Fruit fly (Drosophila melanogaster) whole organism, embryonic: Measurements from ENCODE around the gene CG42554.
A peak's percentile ranks its signal among the peaks of the same experiment; 100 is the strongest.

Experiments used
- Atf6 ChIP-seq: fragments of 200-800 bp; sonication (Bioruptor generic); IDR thresholded peaks from 2 replicates; pipeline ENCODE4 v1.3.6; 2022; ENCODE audit warnings: missing biosample characterization, missing genetic modification characterization
- CG10654 ChIP-seq: fragments of 200-800 bp; sonication (Bioruptor generic); optimal IDR thresholded peaks from 2 replicates; lab custom pipeline; 2016; ENCODE audit warnings: missing biosample characterization, missing genetic modification characterization
- CG11504 ChIP-seq: fragments of 200-800 bp; sonication (Bioruptor generic); optimal IDR thresholded peaks from 3 replicates; lab custom pipeline; 2019; ENCODE audit warnings: missing biosample characterization, mild to moderate bottlenecking, missing genetic modification characterization, moderate library complexity
- CG11696 ChIP-seq: fragments of 200-800 bp; sonication (Bioruptor generic); IDR thresholded peaks from 2 replicates; pipeline ENCODE4 v1.3.6; 2022; ENCODE audit warnings: missing biosample characterization, missing genetic modification characterization
- CG11723 ChIP-seq: fragments of 200-800 bp; sonication (Bioruptor generic); optimal IDR thresholded peaks from 2 replicates; lab custom pipeline; 2017; ENCODE audit warnings: missing biosample characterization, mild to moderate bottlenecking, missing genetic modification characterization
- CG13775 ChIP-seq: fragments of 200-800 bp; sonication (Bioruptor generic); optimal IDR thresholded peaks from 3 replicates; lab custom pipeline; 2017; ENCODE audit warnings: missing biosample characterization, mild to moderate bottlenecking, missing genetic modification characterization
- CG14441 ChIP-seq: fragments of 200-800 bp; sonication (Bioruptor generic); IDR thresholded peaks from 2 replicates; pipeline ENCODE4 v1.3.6; 2022; ENCODE audit warnings: missing biosample characterization, missing genetic modification characterization
- CG17912 ChIP-seq: fragments of 200-800 bp; sonication (Bioruptor generic); optimal IDR thresholded peaks from 2 replicates; lab custom pipeline; 2018; ENCODE audit warnings: missing biosample characterization, mild to moderate bottlenecking, missing genetic modification characterization
- CG18599 ChIP-seq: fragments of 200-800 bp; sonication (Bioruptor generic); optimal IDR thresholded peaks from 3 replicates; lab custom pipeline; 2017; ENCODE audit warnings: missing biosample characterization, missing genetic modification characterization, mild to moderate bottlenecking, moderate library complexity, missing genetic modification reagents
- CG18619 ChIP-seq: fragments of 200-800 bp; sonication (Bioruptor generic); optimal IDR thresholded peaks from 3 replicates; lab custom pipeline; 2017; ENCODE audit warnings: missing biosample characterization, mild to moderate bottlenecking, missing genetic modification characterization
- CG18764 ChIP-seq: fragments of 200-800 bp; sonication (Bioruptor generic); optimal IDR thresholded peaks from 3 replicates; lab custom pipeline; 2016; ENCODE audit warnings: missing biosample characterization, missing genetic modification characterization
- CG2678 ChIP-seq: fragments of 200-800 bp; sonication (Bioruptor generic); optimal IDR thresholded peaks from 3 replicates; lab custom pipeline; 2019; ENCODE audit warnings: missing biosample characterization, mild to moderate bottlenecking, missing genetic modification characterization, moderate library complexity
- CG31388 ChIP-seq: fragments of 200-800 bp; sonication (Bioruptor generic); optimal IDR thresholded peaks from 2 replicates; lab custom pipeline; 2016; ENCODE audit warnings: missing biosample characterization, missing genetic modification characterization
- CG32767 ChIP-seq: fragments of 200-800 bp; sonication (Bioruptor generic); IDR thresholded peaks from 2 replicates; pipeline ENCODE4 v1.3.6; 2022; ENCODE audit warnings: missing biosample characterization, missing genetic modification characterization
- CG32772 ChIP-seq: fragments of 200-800 bp; sonication (Bioruptor generic); IDR thresholded peaks from 2 replicates; pipeline ENCODE4 v1.3.6; 2022; ENCODE audit warnings: missing biosample characterization, missing genetic modification characterization
- CG3995 ChIP-seq: fragments of 200-800 bp; sonication (Bioruptor generic); optimal IDR thresholded peaks from 3 replicates; lab custom pipeline; 2016; ENCODE audit warnings: missing biosample characterization, missing genetic modification characterization
- CG6683 ChIP-seq: fragments of 200-800 bp; sonication (Bioruptor generic); optimal IDR thresholded peaks from 2 replicates; lab custom pipeline; 2017; ENCODE audit warnings: missing biosample characterization, mild to moderate bottlenecking, missing genetic modification characterization, missing genetic modification reagents
- CG7556 ChIP-seq: fragments of 200-800 bp; sonication (Bioruptor generic); optimal IDR thresholded peaks from 2 replicates; lab custom pipeline; 2017; ENCODE audit warnings: missing biosample characterization, mild to moderate bottlenecking, missing genetic modification characterization
- CG7745 ChIP-seq: fragments of 200-800 bp; sonication (Bioruptor generic); optimal IDR thresholded peaks from 2 replicates; lab custom pipeline; 2018; ENCODE audit warnings: missing biosample characterization, mild to moderate bottlenecking, missing genetic modification characterization, moderate library complexity
- CG8944 ChIP-seq: fragments of 200-800 bp; sonication (Bioruptor generic); optimal IDR thresholded peaks from 3 replicates; lab custom pipeline; 2016; ENCODE audit warnings: missing biosample characterization, missing genetic modification characterization
- CkIIα-i1 ChIP-seq: fragments of 200-800 bp; sonication (Bioruptor generic); IDR thresholded peaks from 2 replicates; pipeline ENCODE4 v1.3.6; 2022; ENCODE audit warnings: missing biosample characterization, missing genetic modification characterization
- CoRest ChIP-seq: fragments of 200-800 bp; sonication (Bioruptor generic); optimal IDR thresholded peaks from 3 replicates; lab custom pipeline; 2018; ENCODE audit warnings: missing biosample characterization, mild to moderate bottlenecking, missing genetic modification characterization, moderate library complexity
- Dbx ChIP-seq: fragments of 200-800 bp; sonication (Bioruptor generic); IDR thresholded peaks from 3 replicates; pipeline ENCODE4 v1.3.6; 2022; ENCODE audit warnings: missing biosample characterization, missing genetic modification characterization
- Deaf1 ChIP-seq: fragments of 200-800 bp; optimal IDR thresholded peaks from 3 replicates; lab custom pipeline; 2019; ENCODE audit warnings: missing biosample characterization, mild to moderate bottlenecking, missing genetic modification characterization, moderate library complexity
- Gsc ChIP-seq: fragments of 200-800 bp; sonication (Bioruptor generic); IDR thresholded peaks from 2 replicates; pipeline ENCODE4 v1.3.6; 2022; ENCODE audit warnings: missing biosample characterization, missing genetic modification characterization
- H2.0 ChIP-seq: fragments of 200-800 bp; sonication (Bioruptor generic); IDR thresholded peaks from 2 replicates; pipeline ENCODE4 v1.3.6; 2022; ENCODE audit warnings: missing biosample characterization, missing genetic modification characterization
- Hsf ChIP-seq: fragments of 200-800 bp; sonication (Bioruptor generic); optimal IDR thresholded peaks from 3 replicates; lab custom pipeline; 2016; ENCODE audit warnings: missing biosample characterization, missing genetic modification characterization
- Nf-YC ChIP-seq: fragments of 200-800 bp; optimal IDR thresholded peaks from 3 replicates; lab custom pipeline; 2019; ENCODE audit warnings: missing biosample characterization, mild to moderate bottlenecking, missing genetic modification characterization, moderate library complexity
- Sin3A ChIP-seq: fragments of >200 bp; optimal IDR thresholded peaks from 2 replicates; lab custom pipeline; 2018
- Six4 ChIP-seq: fragments of 200-800 bp; sonication (Bioruptor generic); optimal IDR thresholded peaks from 2 replicates; lab custom pipeline; 2016; ENCODE audit warnings: missing biosample characterization, missing genetic modification characterization
- TFAM ChIP-seq: fragments of 200-800 bp; sonication (Bioruptor generic); optimal IDR thresholded peaks from 2 replicates; lab custom pipeline; 2017; ENCODE audit warnings: missing biosample characterization, missing genetic modification characterization, inconsistent platforms
- Xrp1 ChIP-seq: fragments of 200-800 bp; sonication (Bioruptor generic); IDR thresholded peaks from 2 replicates; pipeline ENCODE4 v1.3.6; 2022; ENCODE audit warnings: missing biosample characterization, missing genetic modification characterization
- YL-1 ChIP-seq: fragments of 200-800 bp; sonication (Bioruptor generic); optimal IDR thresholded peaks from 3 replicates; lab custom pipeline; 2017; ENCODE audit warnings: missing biosample characterization, mild to moderate bottlenecking, missing genetic modification characterization
- ara ChIP-seq: fragments of 200-800 bp; sonication (Bioruptor generic); IDR thresholded peaks from 2 replicates; pipeline ENCODE4 v1.3.6; 2022; ENCODE audit warnings: missing biosample characterization, missing genetic modification characterization
- ato ChIP-seq: fragments of 200-800 bp; sonication (Bioruptor generic); IDR thresholded peaks from 2 replicates; pipeline ENCODE4 v1.3.6; 2022; ENCODE audit warnings: missing biosample characterization, missing genetic modification characterization; ENCODE audit not compliant: partially characterized antibody
- corto ChIP-seq: fragments of 200-800 bp; sonication (Bioruptor generic); optimal IDR thresholded peaks from 2 replicates; lab custom pipeline; 2016; ENCODE audit warnings: missing biosample characterization, mild to moderate bottlenecking, missing genetic modification characterization, moderate library complexity
- dmrt11E ChIP-seq: fragments of 200-800 bp; sonication (Bioruptor generic); optimal IDR thresholded peaks from 3 replicates; lab custom pipeline; 2018; ENCODE audit warnings: missing biosample characterization, mild to moderate bottlenecking, missing genetic modification characterization, moderate library complexity
- grn ChIP-seq: fragments of 200-800 bp; sonication (Bioruptor generic); optimal IDR thresholded peaks from 3 replicates; lab custom pipeline; 2017; ENCODE audit warnings: missing biosample characterization, missing genetic modification characterization
- gsb-n ChIP-seq: fragments of 200-800 bp; sonication (Bioruptor generic); optimal IDR thresholded peaks from 3 replicates; lab custom pipeline; 2018; ENCODE audit warnings: missing biosample characterization, mild to moderate bottlenecking, missing genetic modification characterization
- insv ChIP-seq, 2 experiments: fragments of 200-800 bp; sonication (Bioruptor generic); optimal IDR thresholded peaks; 3 replicates each; lab custom pipeline; 2016 to 2018; ENCODE audit warnings: missing biosample characterization in 2 of 2, missing genetic modification characterization in 2 of 2
- klu ChIP-seq: fragments of 200-800 bp; sonication (Bioruptor generic); IDR thresholded peaks from 2 replicates; pipeline ENCODE4 v1.3.6; 2022; ENCODE audit warnings: missing biosample characterization, missing genetic modification characterization
- nmo ChIP-seq: fragments of 200-800 bp; sonication (Bioruptor generic); optimal IDR thresholded peaks from 2 replicates; lab custom pipeline; 2018; ENCODE audit warnings: missing biosample characterization, mild to moderate bottlenecking, missing genetic modification characterization, moderate library complexity
- pho ChIP-seq: fragments of 200-800 bp; sonication (Bioruptor generic); optimal IDR thresholded peaks from 2 replicates; lab custom pipeline; 2016; ENCODE audit warnings: missing biosample characterization, missing genetic modification characterization
- pnt ChIP-seq: fragments of 200-800 bp; sonication (Bioruptor generic); optimal IDR thresholded peaks from 3 replicates; lab custom pipeline; 2016; ENCODE audit warnings: missing biosample characterization, missing genetic modification characterization
- pum ChIP-seq: fragments of 200-800 bp; sonication (Bioruptor generic); optimal IDR thresholded peaks from 2 replicates; lab custom pipeline; 2016; ENCODE audit warnings: missing biosample characterization, missing genetic modification characterization
- sens ChIP-seq: fragments of 200-800 bp; sonication (Bioruptor generic); peaks from one replicate; lab custom pipeline; 2016; ENCODE audit warnings: missing biosample characterization, missing genetic modification characterization
- sug ChIP-seq: fragments of 200-800 bp; optimal IDR thresholded peaks from 2 replicates; lab custom pipeline; 2019; ENCODE audit warnings: missing biosample characterization, mild to moderate bottlenecking, missing genetic modification characterization, moderate library complexity
- tgo ChIP-seq: fragments of 200-800 bp; sonication (Bioruptor generic); IDR thresholded peaks from 3 replicates; pipeline ENCODE4 v1.3.6; 2022; ENCODE audit warnings: missing biosample characterization, missing genetic modification characterization
- tup ChIP-seq: fragments of 200-800 bp; sonication (Bioruptor generic); optimal IDR thresholded peaks from 2 replicates; lab custom pipeline; 2016; ENCODE audit warnings: missing biosample characterization, mild to moderate bottlenecking, missing genetic modification characterization, moderate library complexity
- vnd ChIP-seq: fragments of 200-800 bp; sonication (Bioruptor generic); IDR thresholded peaks from 3 replicates; pipeline ENCODE4 v1.3.6; 2022; ENCODE audit warnings: missing biosample characterization, missing genetic modification characterization; ENCODE audit not compliant: partially characterized antibody
- z ChIP-seq: fragments of 200-800 bp; sonication (Bioruptor generic); IDR thresholded peaks from 3 replicates; pipeline ENCODE4 v1.3.6; 2022; ENCODE audit warnings: missing biosample characterization, missing genetic modification characterization
- zen ChIP-seq: fragments of 200-800 bp; sonication (Bioruptor generic); optimal IDR thresholded peaks from 3 replicates; lab custom pipeline; 2018; ENCODE audit warnings: missing biosample characterization, mild to moderate bottlenecking, missing genetic modification characterization, moderate library complexity

The CG42554 gene

dm6 chr3L:810038-810644, 25.3 kb upstream of the CG42554 start (continued):
- no peak for TF ChIP-seq Six4 (GFP tag; lab: Kevin White, UChicago)
- TF ChIP-seq CG31388 (GFP tag; lab: Kevin White, UChicago): no peak
- no peak for TF ChIP-seq YL-1 (GFP tag; lab: Kevin White, UChicago)
- no peak for TF ChIP-seq CG10654
- no peak for TF ChIP-seq Atf6 (GFP tag; lab: Robert Waterston, UW)
- no peak for TF ChIP-seq z (GFP tag; lab: Robert Waterston, UW)
- TF ChIP-seq CG18619 (GFP tag; lab: Kevin White, UChicago): no peak
- no peak for TF ChIP-seq grn (GFP tag; lab: Kevin White, UChicago)
- no peak for TF ChIP-seq CG7745
- no peak for TF ChIP-seq TFAM (GFP tag; lab: Kevin White, UChicago)
- no peak for TF ChIP-seq pnt (GFP tag; lab: Kevin White, UChicago)
- TF ChIP-seq pho (GFP tag; lab: Kevin White, UChicago): no peak
- TF ChIP-seq H2.0 (GFP tag; lab: Robert Waterston, UW): no peak
- TF ChIP-seq CoRest: no peak
- TF ChIP-seq ato (GFP tag; lab: Robert Waterston, UW): no peak
- TF ChIP-seq CG14441 (GFP tag; lab: Robert Waterston, UW): no peak
- TF ChIP-seq CG17912 (GFP tag; lab: Kevin White, UChicago): no peak
- peak; percentile 85 for TF ChIP-seq sens (GFP tag; lab: Kevin White, UChicago)
- TF ChIP-seq CG13775: no peak
- TF ChIP-seq nmo (GFP tag; lab: Kevin White, UChicago): peak; percentile 20
- TF ChIP-seq corto (GFP tag; lab: Kevin White, UChicago): no peak
- TF ChIP-seq CG2678: peak; percentile 2
- no peak for TF ChIP-seq CG3995 (GFP tag; lab: Kevin White, UChicago)
- no peak for TF ChIP-seq vnd (GFP tag; lab: Robert Waterston, UW)
- TF ChIP-seq insv (GFP tag; optimal IDR thresholded peaks at IDR 0.05; lab: Kevin White, UChicago): no peak
- peak; percentile 30 for TF ChIP-seq CG18599
- TF ChIP-seq dmrt11E (tag; lab: Kevin White, UChicago): peak; percentile 27
- peak; percentile 14 for TF ChIP-seq CG7556
- no peak for TF ChIP-seq tup
- TF ChIP-seq CkIIα-i1 (GFP tag; lab: Robert Waterston, UW): no peak
- TF ChIP-seq Hsf (GFP tag; lab: Kevin White, UChicago): no peak
- TF ChIP-seq CG11723 (GFP tag; lab: Kevin White, UChicago): no peak
- TF ChIP-seq Xrp1 (GFP tag; lab: Robert Waterston, UW): peak; percentile 60
- TF ChIP-seq Dbx (GFP tag; lab: Robert Waterston, UW): no peak
- no peak for TF ChIP-seq CG6683 (GFP tag; lab: Kevin White, UChicago)
- 0 out of 2 replicates have a peak, but pooled peaks have one; percentile 6 for TF ChIP-seq CG11696 (GFP tag; lab: Robert Waterston, UW)
- no peak for TF ChIP-seq Sin3A (lab: Kevin White, UChicago)
- TF ChIP-seq Deaf1 (tag; lab: Kevin White, UChicago): no peak
- TF ChIP-seq pum (GFP tag; lab: Kevin White, UChicago): no peak
- no peak for TF ChIP-seq klu
- no peak for TF ChIP-seq sug (tag; lab: Kevin White, UChicago)
- peak; percentile 20 for TF ChIP-seq CG11504
- no peak for TF ChIP-seq zen (tag; lab: Kevin White, UChicago)
- no peak for TF ChIP-seq ara (GFP tag; lab: Robert Waterston, UW)
- TF ChIP-seq tgo (GFP tag; lab: Robert Waterston, UW): peak; percentile 18; the same call in 1 of the 3 replicates
- TF ChIP-seq CG32767: no peak
- peak; percentile 23 for TF ChIP-seq gsb-n (tag; lab: Kevin White, UChicago)
- TF ChIP-seq CG8944 (GFP tag; lab: Kevin White, UChicago): no peak
- TF ChIP-seq Gsc (GFP tag; lab: Robert Waterston, UW): no peak
- 0 out of 2 replicates have a peak, but pooled peaks have one; percentile 27 for TF ChIP-seq CG32772 (GFP tag; lab: Robert Waterston, UW)
- TF ChIP-seq Nf-YC (tag; lab: Kevin White, UChicago): no peak
- TF ChIP-seq CG18764 (GFP tag; lab: Kevin White, UChicago): no peak
